Fruit fly (Drosophila melanogaster) whole organism, prepupa: Measurements from ENCODE around the gene Prx5.

Source experiments
- CG10631 ChIP-seq: fragments of 200-800 bp; sonication (Bioruptor generic); optimal IDR thresholded peaks from 2 replicates; lab custom pipeline; 2016; ENCODE audit warnings: missing biosample characterization, missing genetic modification characterization
- CG10669 ChIP-seq: fragments of 200-800 bp; sonication (Bioruptor generic); optimal IDR thresholded peaks from 3 replicates; lab custom pipeline; 2018; ENCODE audit warnings: missing biosample characterization, mild to moderate bottlenecking, missing genetic modification characterization, moderate library complexity
- CG11762 ChIP-seq: fragments of 200-800 bp; sonication (Bioruptor generic); optimal IDR thresholded peaks from 3 replicates; lab custom pipeline; 2016; ENCODE audit warnings: missing biosample characterization, missing genetic modification characterization; ENCODE audit not compliant: insufficient read depth
- CG11902 ChIP-seq: fragments of 200-800 bp; sonication (Bioruptor generic); optimal IDR thresholded peaks from 3 replicates; lab custom pipeline; 2016; ENCODE audit warnings: missing biosample characterization, missing genetic modification characterization
- CG1621 ChIP-seq: fragments of 200-800 bp; sonication (Bioruptor generic); optimal IDR thresholded peaks from 3 replicates; lab custom pipeline; 2018; ENCODE audit warnings: missing biosample characterization, mild to moderate bottlenecking, missing genetic modification characterization
- CG3032 ChIP-seq: fragments of 200-800 bp; optimal IDR thresholded peaks from 2 replicates; lab custom pipeline; 2019; ENCODE audit warnings: missing biosample characterization, mild to moderate bottlenecking, missing genetic modification characterization, moderate library complexity
- CG31627 ChIP-seq: fragments of 200-800 bp; sonication (Bioruptor generic); optimal IDR thresholded peaks from 3 replicates; lab custom pipeline; 2016; ENCODE audit warnings: missing biosample characterization, missing genetic modification characterization
- CG32006 ChIP-seq: fragments of 200-800 bp; sonication (Bioruptor generic); optimal IDR thresholded peaks from 3 replicates; lab custom pipeline; 2017; ENCODE audit warnings: missing biosample characterization, mild to moderate bottlenecking, missing genetic modification characterization
- CG34406 ChIP-seq: fragments of 200-800 bp; sonication (Bioruptor generic); optimal IDR thresholded peaks from 3 replicates; lab custom pipeline; 2016; ENCODE audit warnings: missing biosample characterization, missing genetic modification characterization
- CG3919 ChIP-seq: fragments of 200-800 bp; sonication (Bioruptor generic); optimal IDR thresholded peaks from 3 replicates; lab custom pipeline; 2016; ENCODE audit warnings: missing biosample characterization, missing genetic modification characterization
- CG4318 ChIP-seq: fragments of 200-800 bp; sonication (Bioruptor generic); optimal IDR thresholded peaks from 3 replicates; lab custom pipeline; 2017; ENCODE audit warnings: missing biosample characterization, mild to moderate bottlenecking, missing genetic modification characterization
- CG6163 ChIP-seq: fragments of 200-800 bp; sonication (Bioruptor generic); IDR thresholded peaks from 3 replicates; pipeline ENCODE4 v1.3.6; 2022; ENCODE audit warnings: missing biosample characterization, missing genetic modification characterization
- CG6276 ChIP-seq: fragments of 200-800 bp; sonication (Bioruptor generic); optimal IDR thresholded peaks from 2 replicates; lab custom pipeline; 2017; ENCODE audit warnings: missing biosample characterization, mild to moderate bottlenecking, missing genetic modification characterization
- CG6792 ChIP-seq: fragments of 200-800 bp; sonication (Bioruptor generic); optimal IDR thresholded peaks from 3 replicates; lab custom pipeline; 2016; ENCODE audit warnings: missing biosample characterization, missing genetic modification characterization
- CG6808 ChIP-seq: fragments of 200-800 bp; sonication (Bioruptor generic); optimal IDR thresholded peaks from 3 replicates; lab custom pipeline; 2017; ENCODE audit warnings: missing biosample characterization, missing genetic modification characterization, mild to moderate bottlenecking, moderate library complexity, missing genetic modification reagents
- CG6854 ChIP-seq: fragments of 200-800 bp; sonication (Bioruptor generic); optimal IDR thresholded peaks from 2 replicates; lab custom pipeline; 2017; ENCODE audit warnings: missing biosample characterization, mild to moderate bottlenecking, missing genetic modification characterization
- CG8119 ChIP-seq: fragments of 200-800 bp; sonication (Bioruptor generic); IDR thresholded peaks from 3 replicates; pipeline ENCODE4 v1.3.6; 2022; ENCODE audit warnings: missing biosample characterization, missing genetic modification characterization
- CG8319 ChIP-seq: fragments of 200-800 bp; sonication (Bioruptor generic); optimal IDR thresholded peaks from 3 replicates; lab custom pipeline; 2016; ENCODE audit warnings: missing biosample characterization, missing genetic modification characterization
- CG8632 ChIP-seq: fragments of 200-800 bp; sonication (Bioruptor generic); optimal IDR thresholded peaks from 3 replicates; lab custom pipeline; 2016; ENCODE audit warnings: missing biosample characterization, missing genetic modification characterization
- Eip75B ChIP-seq: fragments of 200-800 bp; sonication (Bioruptor generic); optimal IDR thresholded peaks from 3 replicates; lab custom pipeline; 2016; ENCODE audit warnings: missing biosample characterization, missing genetic modification characterization
- Eip78C ChIP-seq: fragments of 200-800 bp; sonication (Bioruptor generic); peaks from one replicate; lab custom pipeline; 2016; ENCODE audit warnings: missing biosample characterization, missing genetic modification characterization
- Ets21C ChIP-seq: fragments of 200-800 bp; sonication (Bioruptor generic); optimal IDR thresholded peaks from 3 replicates; lab custom pipeline; 2016; ENCODE audit warnings: missing biosample characterization, missing genetic modification characterization
- Ets96B ChIP-seq: fragments of 200-800 bp; optimal IDR thresholded peaks from 2 replicates; lab custom pipeline; 2019; ENCODE audit warnings: missing biosample characterization, mild to moderate bottlenecking, missing genetic modification characterization, moderate library complexity
- Hr39 ChIP-seq: fragments of 200-800 bp; sonication (Bioruptor generic); optimal IDR thresholded peaks from 2 replicates; lab custom pipeline; 2016; ENCODE audit warnings: missing biosample characterization, missing genetic modification characterization
- Hr4 ChIP-seq: fragments of 200-800 bp; sonication (Bioruptor generic); optimal IDR thresholded peaks from 3 replicates; lab custom pipeline; 2016; ENCODE audit warnings: missing biosample characterization, missing genetic modification characterization
- Met ChIP-seq: fragments of 200-800 bp; sonication (Bioruptor generic); optimal IDR thresholded peaks from 3 replicates; lab custom pipeline; 2016; ENCODE audit warnings: missing biosample characterization, missing genetic modification characterization
- OdsH ChIP-seq: fragments of 200-800 bp; sonication (Bioruptor generic); optimal IDR thresholded peaks from 3 replicates; lab custom pipeline; 2016; ENCODE audit warnings: missing biosample characterization, missing genetic modification characterization
- Smox ChIP-seq: fragments of 200-800 bp; sonication (Bioruptor generic); optimal IDR thresholded peaks from 3 replicates; lab custom pipeline; 2016; ENCODE audit warnings: missing biosample characterization, missing genetic modification characterization
- Sox102F ChIP-seq: fragments of 200-800 bp; sonication (Bioruptor generic); optimal IDR thresholded peaks from 2 replicates; lab custom pipeline; 2016; ENCODE audit warnings: missing biosample characterization, mild to moderate bottlenecking, missing genetic modification characterization
- Sox14 ChIP-seq: fragments of 200-800 bp; sonication (Bioruptor generic); optimal IDR thresholded peaks from 3 replicates; lab custom pipeline; 2016; ENCODE audit warnings: missing biosample characterization, missing genetic modification characterization
- achi ChIP-seq: fragments of 200-800 bp; sonication (Bioruptor generic); optimal IDR thresholded peaks from 3 replicates; lab custom pipeline; 2016; ENCODE audit warnings: missing biosample characterization, missing genetic modification characterization
- acj6 ChIP-seq: fragments of 200-800 bp; sonication (Bioruptor generic); optimal IDR thresholded peaks from 3 replicates; lab custom pipeline; 2016; ENCODE audit warnings: missing biosample characterization, missing genetic modification characterization
- cyc ChIP-seq: fragments of 200-800 bp; sonication (Bioruptor generic); optimal IDR thresholded peaks from 3 replicates; lab custom pipeline; 2016; ENCODE audit warnings: missing biosample characterization, missing genetic modification characterization
- dac ChIP-seq: fragments of 200-800 bp; sonication (Bioruptor generic); optimal IDR thresholded peaks from 2 replicates; lab custom pipeline; 2017; ENCODE audit warnings: missing biosample characterization, mild to moderate bottlenecking, missing genetic modification characterization
- eg ChIP-seq: fragments of 200-800 bp; sonication (Bioruptor generic); IDR thresholded peaks from 3 replicates; pipeline ENCODE4 v1.3.6; 2022; ENCODE audit warnings: missing biosample characterization, missing genetic modification characterization
- esn ChIP-seq: fragments of 200-800 bp; sonication (Bioruptor generic); optimal IDR thresholded peaks from 2 replicates; lab custom pipeline; 2016; ENCODE audit warnings: missing biosample characterization, mild to moderate bottlenecking, missing genetic modification characterization, moderate library complexity
- fd59A ChIP-seq: fragments of 200-800 bp; sonication (Bioruptor generic); optimal IDR thresholded peaks from 2 replicates; lab custom pipeline; 2017; ENCODE audit warnings: missing biosample characterization, mild to moderate bottlenecking, missing genetic modification characterization, missing genetic modification reagents
- lz ChIP-seq: fragments of 200-800 bp; sonication (Bioruptor generic); optimal IDR thresholded peaks from 3 replicates; lab custom pipeline; 2016; ENCODE audit warnings: missing biosample characterization, missing genetic modification characterization
- net ChIP-seq: fragments of 200-800 bp; sonication (Bioruptor generic); optimal IDR thresholded peaks from 3 replicates; lab custom pipeline; 2016; ENCODE audit warnings: missing biosample characterization, missing genetic modification characterization
- pdm3 ChIP-seq: fragments of 200-800 bp; sonication (Bioruptor generic); optimal IDR thresholded peaks from 3 replicates; lab custom pipeline; 2016; ENCODE audit warnings: missing biosample characterization, missing genetic modification characterization
- salr ChIP-seq, 2 experiments: fragments of 200-800 bp; sonication (Bioruptor generic); optimal IDR thresholded peaks; 3 replicates each; lab custom pipeline; 2016 to 2018; ENCODE audit warnings: missing biosample characterization in 2 of 2, missing genetic modification characterization in 2 of 2, mild to moderate bottlenecking in 1 of 2
- spab ChIP-seq: fragments of 200-800 bp; sonication (Bioruptor generic); optimal IDR thresholded peaks from 2 replicates; lab custom pipeline; 2017; ENCODE audit warnings: missing biosample characterization, mild to moderate bottlenecking, missing genetic modification characterization, missing genetic modification reagents
- ss ChIP-seq, 2 experiments: fragments of 200-800 bp; sonication (Bioruptor generic); optimal IDR thresholded peaks; 2 replicates in 1 of 2; 3 replicates in 1 of 2; lab custom pipeline; 2017 to 2018; ENCODE audit warnings: mild to moderate bottlenecking in 2 of 2, missing biosample characterization in 2 of 2, missing genetic modification characterization in 2 of 2, moderate library complexity in 1 of 2
- svp ChIP-seq: fragments of 200-800 bp; sonication (Bioruptor generic); peaks from one replicate; lab custom pipeline; 2016; ENCODE audit warnings: missing biosample characterization, missing genetic modification characterization
- topi ChIP-seq: fragments of 200-800 bp; sonication (Bioruptor generic); optimal IDR thresholded peaks from 3 replicates; lab custom pipeline; 2016; ENCODE audit warnings: missing biosample characterization, missing genetic modification characterization
- vri ChIP-seq: fragments of 200-800 bp; sonication (Bioruptor generic); optimal IDR thresholded peaks from 3 replicates; lab custom pipeline; 2016; ENCODE audit warnings: missing biosample characterization, mild to moderate bottlenecking, missing genetic modification characterization

The Prx5 gene

dm6 chr3R:18169982-18170531, 3.0 kb upstream of the Prx5 start (continued):
- TF ChIP-seq Sox102F (GFP tag; lab: Kevin White, UChicago) (no peak), spab (GFP tag; lab: Kevin White, UChicago) (no peak)
- TF ChIP-seq, all 60 proteins: peak for 6

dm6 chr3R:18168929-18169350, 1.9 kb upstream of the Prx5 start:
- TF ChIP-seq fd59A (GFP tag; lab: Kevin White, UChicago) (no peak), CG1621 (tag; lab: Kevin White, UChicago) (peak; percentile 22), Smox (GFP tag; lab: Kevin White, UChicago) (peak; percentile 34), CG6163 (0 out of 3 replicates have a peak, but pooled peaks have one; percentile 27), Eip78C (GFP tag; lab: Kevin White, UChicago) (peak; percentile 89), CG3032 (tag; lab: Kevin White, UChicago) (peak; percentile 28), Hr39 (GFP tag; lab: Kevin White, UChicago) (peak; percentile 27), CG6808 (GFP tag; lab: Kevin White, UChicago) (no peak), lz (GFP tag; lab: Kevin White, UChicago) (peak; percentile 32), CG6276 (GFP tag; lab: Kevin White, UChicago) (peak; percentile 52), topi (GFP tag; lab: Kevin White, UChicago) (peak; percentile 21), CG10669 (GFP tag; lab: Kevin White, UChicago) (peak; percentile 32), cyc (GFP tag; lab: Kevin White, UChicago) (peak; percentile 14), salr (GFP tag; optimal IDR thresholded peaks at IDR 0.05; lab: Kevin White, UChicago) (peak in 1 of 2 experiments; percentile 22), CG31627 (GFP tag; lab: Kevin White, UChicago) (peak; percentile 56), Ets21C (no peak), CG10631 (GFP tag; lab: Kevin White, UChicago) (peak; percentile 35), Eip75B (peak; percentile 45), vri (peak; percentile 15), svp (GFP tag; lab: Kevin White, UChicago) (peak; percentile 71), CG11762 (GFP tag; lab: Kevin White, UChicago) (peak; percentile 6), pdm3 (GFP tag; lab: Kevin White, UChicago) (peak; percentile 29), esn (GFP tag; lab: Kevin White, UChicago) (peak; percentile 31), acj6 (peak; percentile 26), Sox102F (GFP tag; lab: Kevin White, UChicago) (peak; percentile 10), CG8632 (no peak), Met (GFP tag; lab: Kevin White, UChicago) (peak; percentile 41), net (GFP tag; lab: Kevin White, UChicago) (peak; percentile 2), CG34406 (peak; percentile 2), CG8119 (GFP tag; lab: Robert Waterston, UW) (0 out of 3 replicates have a peak, but pooled peaks have one; percentile 42), ss (GFP tag; optimal IDR thresholded peaks at IDR 0.05; lab: Kevin White, UChicago) (peak in 1 of 2 experiments; percentile 14), eg (no peak), dac (GFP tag; lab: Kevin White, UChicago) (no peak), CG3919 (GFP tag; lab: Kevin White, UChicago) (peak; percentile 45), OdsH (GFP tag; lab: Kevin White, UChicago) (peak; percentile 1), achi (GFP tag; lab: Kevin White, UChicago) (peak; percentile 47), Hr4 (peak; percentile 16), CG11902 (GFP tag; lab: Kevin White, UChicago) (no peak), Sox14 (peak; percentile 65), CG6854 (GFP tag; lab: Kevin White, UChicago) (no peak), CG6792 (GFP tag; lab: Kevin White, UChicago) (peak; percentile 3), CG4318 (GFP tag; lab: Kevin White, UChicago) (no peak), CG8319 (GFP tag; lab: Kevin White, UChicago) (no peak), Ets96B (peak; percentile 23), CG32006 (GFP tag; lab: Kevin White, UChicago) (peak; percentile 44)
- TF ChIP-seq, all 60 proteins: peak for 35
